Worm (Caenorhabditis elegans): ENCODE results near the gene T16G1.6.
A peak's percentile ranks its signal among the peaks of the same experiment; 100 is the strongest.
"Not testable (repeated sequence)": the region's sequence is repeated elsewhere in the genome, so short reads cannot be mapped to it uniquely, and the experiment has no call there.

DNA sequence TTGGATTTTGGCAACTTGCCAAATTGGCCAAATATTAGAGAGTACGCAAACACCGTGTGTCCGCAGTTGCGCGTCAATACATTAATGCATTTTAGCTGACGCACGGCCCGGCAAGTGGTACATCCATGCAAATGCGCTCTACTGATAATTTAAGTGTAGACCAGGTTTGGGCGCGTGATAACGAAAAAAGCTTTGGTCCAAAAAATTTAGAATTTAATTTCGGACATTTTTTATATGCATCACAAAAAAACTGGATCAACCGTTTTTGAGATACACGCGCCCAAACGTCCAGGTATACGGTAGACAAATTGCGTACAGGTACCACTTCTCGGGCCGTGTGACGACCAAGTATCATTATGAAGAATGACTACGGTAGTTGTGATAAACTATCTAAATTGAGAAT, 31.0 kb upstream of the T16G1.6 start, which contains the start of gene R186.8:
- TF ChIP-seq unc-130 (tag; optimal IDR thresholded peaks at IDR 0.05) = peak; percentile 17
- peak in 1 of 3 experiments; percentile 51 for TF ChIP-seq ceh-82 (tag; optimal IDR thresholded peaks at IDR 0.05)
- not testable (repeated sequence) for TF ChIP-seq nhr-28 (tag; optimal IDR thresholded peaks at IDR 0.05); nhr-76 (tag; optimal IDR thresholded peaks at IDR 0.05); ama-1 (optimal IDR thresholded peaks at IDR 0.05); nhr-237 (tag; optimal IDR thresholded peaks at IDR 0.05); lir-3 (tag; optimal IDR thresholded peaks at IDR 0.05; ENCODE audit: poor library complexity); egl-27 (tag; optimal IDR thresholded peaks at IDR 0.05); pqm-1 (tag; optimal IDR thresholded peaks at IDR 0.05); hlh-17 (GFP tag; optimal IDR thresholded peaks at IDR 0.05; ENCODE audit: borderline replicate concordance); nhr-77 (tag; optimal IDR thresholded peaks at IDR 0.05)
- TF ChIP-seq dpl-1 (GFP tag; optimal IDR thresholded peaks at IDR 0.05) = peak; percentile 8 to 69 (median 58)

Data from whole organism, L1 larva.